Fruit fly (Drosophila melanogaster): Measurements from ENCODE around the gene CG31088.

CG31088 gene

dm6 chr3R:15950843-15951242, at the start of gene CG31088, which contains the start of gene CG46383:
Gene CG31088, minus strand, starts transcription at chr3R:15950943.
Gene CG46383, minus strand, starts transcription at chr3R:15950943.
- no peak for TF ChIP-seq CG4318 (GFP tag; optimal IDR thresholded peaks at IDR 0.05)
- no peak for TF ChIP-seq CG3919 (GFP tag; optimal IDR thresholded peaks at IDR 0.05)
- no peak for TF ChIP-seq ss (GFP tag; optimal IDR thresholded peaks at IDR 0.05)

- TF ChIP-seq CG11294 (GFP tag; IDR thresholded peaks at IDR 0.05) (no peak), cyc (GFP tag; optimal IDR thresholded peaks at IDR 0.05) (no peak), achi (GFP tag; optimal IDR thresholded peaks at IDR 0.05) (no peak), fd59A (GFP tag; optimal IDR thresholded peaks at IDR 0.05) (no peak), CG32006 (GFP tag; optimal IDR thresholded peaks at IDR 0.05) (no peak), topi (GFP tag; optimal IDR thresholded peaks at IDR 0.05) (no peak), pdm3 (GFP tag; optimal IDR thresholded peaks at IDR 0.05) (no peak), CG31627 (GFP tag; optimal IDR thresholded peaks at IDR 0.05) (no peak), CG3919 (GFP tag; optimal IDR thresholded peaks at IDR 0.05) (no peak), Eip93F (GFP tag; optimal IDR thresholded peaks at IDR 0.05) (no peak), dsx (GFP tag; optimal IDR thresholded peaks at IDR 0.05; ENCODE audit: poor library complexity, severe bottlenecking) (no peak), OdsH (GFP tag; optimal IDR thresholded peaks at IDR 0.05) (no peak), Ets21C (GFP tag; optimal IDR thresholded peaks at IDR 0.05) (no peak)
Measured at dm6 chr3R:15998972-15999721, 48.4 kb upstream of the CG31088 start.

- TF ChIP-seq acj6 (GFP tag; optimal IDR thresholded peaks at IDR 0.05) (no peak), CG16779 (tag; optimal IDR thresholded peaks at IDR 0.05) (no peak), fd59A (GFP tag; optimal IDR thresholded peaks at IDR 0.05) (no peak), Ets96B (tag; optimal IDR thresholded peaks at IDR 0.05) (no peak), Hr4 (GFP tag; optimal IDR thresholded peaks at IDR 0.05) (no peak), Sox14 (GFP tag; optimal IDR thresholded peaks at IDR 0.05) (no peak), CG3919 (GFP tag; optimal IDR thresholded peaks at IDR 0.05) (peak; percentile 2), Hr38 (GFP tag; optimal IDR thresholded peaks at IDR 0.05) (no peak), cyc (GFP tag; optimal IDR thresholded peaks at IDR 0.05) (no peak), dsx (GFP tag; optimal IDR thresholded peaks at IDR 0.05; ENCODE audit: poor library complexity, severe bottlenecking) (no peak), CG31627 (GFP tag; optimal IDR thresholded peaks at IDR 0.05) (no peak), dac (GFP tag; optimal IDR thresholded peaks at IDR 0.05) (no peak), Eip78C (GFP tag) (peak; percentile 15), CG8319 (GFP tag; optimal IDR thresholded peaks at IDR 0.05) (no peak)
Measured at dm6 chr3R:15994573-15994869, 43.8 kb upstream of the CG31088 start.

- 0 out of 3 replicates have a peak, but pooled peaks have one; percentile 8 for TF ChIP-seq CG6163 (GFP tag; IDR thresholded peaks at IDR 0.05)
- TF ChIP-seq CG10631 (GFP tag; optimal IDR thresholded peaks at IDR 0.05), result no peak
- peak; percentile 45; the same call in 2 of the 3 replicates for TF ChIP-seq eg (GFP tag; IDR thresholded peaks at IDR 0.05)
- no peak for TF ChIP-seq Eip75B (GFP tag; optimal IDR thresholded peaks at IDR 0.05)
- peak; percentile 95 for TF ChIP-seq svp (GFP tag)
- peak; percentile 17 for TF ChIP-seq CG32006 (GFP tag; optimal IDR thresholded peaks at IDR 0.05)
- TF ChIP-seq CG6276 (GFP tag; optimal IDR thresholded peaks at IDR 0.05), result peak; percentile 18
- TF ChIP-seq Gug (GFP tag; IDR thresholded peaks at IDR 0.05), result 0 out of 2 replicates have a peak, but pooled peaks have one; percentile 13
Measured at dm6 chr3R:15993815-15994572, 43.3 kb upstream of the CG31088 start.

DNA sequence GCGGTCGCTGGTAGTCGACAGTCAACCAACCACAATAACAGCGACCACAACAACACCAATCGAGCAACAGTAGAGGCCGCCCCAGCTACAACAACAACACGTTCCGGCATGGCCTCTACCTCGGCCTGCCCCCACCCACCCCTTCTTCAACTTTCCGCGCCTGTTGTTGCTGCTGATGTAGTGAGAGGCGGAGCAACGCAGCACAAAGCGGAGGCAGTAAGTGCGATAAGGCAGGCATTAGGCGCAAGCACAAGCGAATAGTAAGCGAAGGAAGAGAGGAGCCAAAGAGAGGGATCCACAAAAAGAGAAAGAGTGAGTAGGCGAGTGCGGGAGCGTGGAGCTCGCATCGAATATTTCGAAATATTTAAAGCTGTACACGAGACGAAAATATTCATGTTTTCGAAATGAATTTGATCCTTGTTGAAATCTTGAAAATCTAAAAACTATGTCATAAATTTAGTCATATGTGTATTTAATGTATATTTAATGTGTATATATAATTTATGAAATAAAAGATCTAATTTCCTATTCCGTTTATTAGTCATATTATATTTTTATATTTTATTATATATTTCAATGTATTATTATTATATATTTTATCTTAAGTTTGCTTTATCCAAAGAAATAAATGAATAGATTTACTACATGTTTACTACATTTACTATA, 42.5 kb upstream of the CG31088 start:
- peak; percentile 36 for TF ChIP-seq Sox14 (GFP tag; optimal IDR thresholded peaks at IDR 0.05)
- peak; percentile 29 for TF ChIP-seq dsx (GFP tag; optimal IDR thresholded peaks at IDR 0.05; ENCODE audit: poor library complexity, severe bottlenecking)
- TF ChIP-seq Met (GFP tag; optimal IDR thresholded peaks at IDR 0.05), result no peak
- peak; percentile 6 for TF ChIP-seq CG1621 (tag; optimal IDR thresholded peaks at IDR 0.05)
- TF ChIP-seq CG8119 (GFP tag; IDR thresholded peaks at IDR 0.05), result peak; percentile 52; the same call in 1 of the 3 replicates
- no peak for TF ChIP-seq vri (GFP tag; optimal IDR thresholded peaks at IDR 0.05)
- peak; percentile 72 for TF ChIP-seq Eip78C (GFP tag)
- TF ChIP-seq CG3032 (tag; optimal IDR thresholded peaks at IDR 0.05), result peak; percentile 3
- peak; percentile 66; the same call in 2 of the 3 replicates for TF ChIP-seq CG6163 (GFP tag; IDR thresholded peaks at IDR 0.05)
- peak; percentile 27 for TF ChIP-seq Lpt (GFP tag; optimal IDR thresholded peaks at IDR 0.05)
- TF ChIP-seq fkh (GFP tag; optimal IDR thresholded peaks at IDR 0.05), result peak; percentile 50
- TF ChIP-seq CG34406 (GFP tag; optimal IDR thresholded peaks at IDR 0.05), result peak; percentile 6
- TF ChIP-seq lz (GFP tag; optimal IDR thresholded peaks at IDR 0.05), result no peak
- TF ChIP-seq Gug (GFP tag; IDR thresholded peaks at IDR 0.05), result no peak
- TF ChIP-seq svp (GFP tag), result peak; percentile 72
- no peak for TF ChIP-seq esn (GFP tag; optimal IDR thresholded peaks at IDR 0.05)
